Fruit fly (Drosophila melanogaster): Measurements from ENCODE around the gene CG2898.

The CG2898 gene

DNA sequence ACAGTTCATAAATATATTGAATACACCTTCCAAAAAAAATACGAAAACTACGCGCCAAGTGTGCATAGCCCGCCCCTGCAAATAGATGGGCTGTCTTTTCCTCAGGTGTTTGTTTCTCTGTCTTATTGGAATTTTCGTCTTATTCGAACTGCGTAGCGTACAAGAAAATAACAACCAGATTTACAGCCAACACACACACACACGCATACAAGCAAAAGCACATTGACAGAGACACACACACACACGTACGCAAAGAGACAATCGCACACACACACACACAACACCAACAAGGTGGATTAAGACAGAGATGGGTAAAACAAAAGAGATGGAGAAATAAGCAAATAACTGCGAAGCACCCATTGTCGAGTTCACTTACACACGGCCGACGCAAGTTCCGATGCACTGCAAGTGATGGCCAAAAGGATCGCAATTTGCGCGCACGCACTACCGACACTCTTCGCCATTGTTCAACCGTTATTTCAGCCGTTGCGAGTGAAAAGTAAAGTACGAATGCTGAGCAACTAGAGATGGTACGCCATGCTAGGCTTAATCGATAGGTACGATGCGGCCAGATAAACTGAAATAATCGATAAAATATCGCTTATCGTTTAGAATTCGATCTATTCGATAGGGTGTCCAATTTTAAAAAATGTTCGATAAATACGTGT lies 9.3 kb upstream of the CG2898 start:
- TF ChIP-seq pan (optimal IDR thresholded peaks at IDR 0.05), result no peak
- no peak for TF ChIP-seq psq (optimal IDR thresholded peaks at IDR 0.05)
- TF ChIP-seq EcR (GFP tag; optimal IDR thresholded peaks at IDR 0.05), result no peak
- no peak for TF ChIP-seq Dll (optimal IDR thresholded peaks at IDR 0.05)
- TF ChIP-seq CG8478 (optimal IDR thresholded peaks at IDR 0.05), result no peak
- no peak for TF ChIP-seq usp (GFP tag; optimal IDR thresholded peaks at IDR 0.05)

DNA sequence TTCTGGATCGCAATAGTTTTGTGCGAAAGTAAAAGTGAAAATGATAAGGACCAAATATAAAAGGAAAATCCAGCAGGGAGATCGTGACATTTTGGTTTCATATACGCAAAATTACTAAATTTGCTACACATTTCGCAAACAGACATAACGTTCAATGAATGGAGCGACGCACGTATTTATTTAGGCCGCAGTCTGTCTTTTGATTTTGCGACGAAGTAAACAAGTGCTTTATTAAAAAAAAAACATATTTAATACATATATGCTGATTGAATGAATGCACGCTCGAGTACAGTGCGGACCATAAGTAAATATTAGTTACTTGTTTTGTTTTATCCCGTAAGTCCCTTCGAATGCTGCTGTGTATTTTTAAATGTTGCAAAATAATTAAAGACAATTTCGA lies 7.8 kb upstream of the CG2898 start, which contains the start of gene CG32679:
Gene CG32679, minus strand, starts transcription at position 101 of the 400 bp plus-strand sequence.
- TF ChIP-seq psq (optimal IDR thresholded peaks at IDR 0.05) (no peak), usp (GFP tag; optimal IDR thresholded peaks at IDR 0.05) (no peak), CG8478 (optimal IDR thresholded peaks at IDR 0.05) (no peak), EcR (GFP tag; optimal IDR thresholded peaks at IDR 0.05) (no peak), pan (optimal IDR thresholded peaks at IDR 0.05) (no peak), Dll (optimal IDR thresholded peaks at IDR 0.05) (no peak)

- TF ChIP-seq CG8478 (optimal IDR thresholded peaks at IDR 0.05) (no peak), psq (optimal IDR thresholded peaks at IDR 0.05) (no peak), usp (GFP tag; optimal IDR thresholded peaks at IDR 0.05) (no peak), pan (optimal IDR thresholded peaks at IDR 0.05) (no peak), EcR (GFP tag; optimal IDR thresholded peaks at IDR 0.05) (no peak), Dll (optimal IDR thresholded peaks at IDR 0.05) (no peak)
Observed at dm6 chrX:10367801-10368203, 7.4 kb upstream of the CG2898 start, which contains the start of gene CG17841. Gene CG17841, plus strand, starts transcription at chrX:10368052.

DNA sequence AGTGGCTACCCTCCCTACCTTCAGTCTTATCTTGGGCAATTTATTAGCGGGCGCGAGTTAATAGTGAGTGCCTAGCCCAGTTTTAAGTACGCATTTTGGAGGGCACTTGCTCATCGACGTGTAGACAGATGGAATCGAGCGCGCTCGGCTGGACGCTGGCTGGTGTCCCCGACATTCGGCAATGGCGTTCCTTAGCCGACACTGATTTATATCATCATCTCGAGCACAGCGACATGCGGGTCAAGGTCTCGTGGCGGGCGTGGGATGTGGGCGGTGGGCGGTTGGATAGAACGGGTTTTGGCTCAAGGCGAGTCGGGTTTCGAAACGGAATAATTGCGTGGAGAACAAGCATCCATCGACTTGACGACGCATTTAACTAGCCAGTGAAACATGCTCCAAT lies 5.9 kb upstream of the CG2898 start:
- TF ChIP-seq psq (optimal IDR thresholded peaks at IDR 0.05) (no peak), CG8478 (optimal IDR thresholded peaks at IDR 0.05) (no peak), usp (GFP tag; optimal IDR thresholded peaks at IDR 0.05) (no peak), EcR (GFP tag; optimal IDR thresholded peaks at IDR 0.05) (no peak), Dll (optimal IDR thresholded peaks at IDR 0.05) (no peak), pan (optimal IDR thresholded peaks at IDR 0.05) (no peak)

- TF ChIP-seq Dll (optimal IDR thresholded peaks at IDR 0.05) (no peak), pan (optimal IDR thresholded peaks at IDR 0.05) (no peak), psq (optimal IDR thresholded peaks at IDR 0.05) (no peak), CG8478 (optimal IDR thresholded peaks at IDR 0.05) (no peak), usp (GFP tag; optimal IDR thresholded peaks at IDR 0.05) (no peak), EcR (GFP tag; optimal IDR thresholded peaks at IDR 0.05) (no peak)
Observed at dm6 chrX:10369763-10370162, 5.4 kb upstream of the CG2898 start.

dm6 chrX:10370201-10371038 lies 4.8 kb upstream of the CG2898 start:
- TF ChIP-seq pan (optimal IDR thresholded peaks at IDR 0.05) (no peak), usp (GFP tag; optimal IDR thresholded peaks at IDR 0.05) (no peak), psq (optimal IDR thresholded peaks at IDR 0.05) (no peak), CG8478 (optimal IDR thresholded peaks at IDR 0.05) (no peak), Dll (optimal IDR thresholded peaks at IDR 0.05) (no peak), EcR (GFP tag; optimal IDR thresholded peaks at IDR 0.05) (no peak)

DNA sequence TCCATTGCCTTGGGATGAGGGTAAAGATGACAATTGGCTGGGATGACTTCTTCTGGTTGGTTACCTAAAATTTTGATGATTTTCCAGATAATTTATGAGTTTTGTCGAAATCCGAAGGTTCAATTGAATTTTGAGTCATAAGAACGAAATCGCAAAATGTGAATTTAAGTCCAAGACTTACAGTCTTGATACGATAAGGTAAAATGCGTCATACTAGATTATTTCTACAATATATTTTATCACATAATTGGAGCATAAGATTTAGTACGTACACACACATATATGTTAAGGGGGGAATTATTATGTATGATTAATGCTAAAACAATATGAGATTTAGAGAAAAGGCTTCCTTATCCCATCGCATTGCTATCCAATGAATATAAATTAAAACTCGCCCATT lies 6.1 kb downstream of the CG2898 start, which contains the start of gene CG32681:
Gene CG32681, minus strand, starts transcription at position 101 of the 400 bp plus-strand sequence.
- TF ChIP-seq EcR (GFP tag; optimal IDR thresholded peaks at IDR 0.05) (no peak), Dll (optimal IDR thresholded peaks at IDR 0.05) (no peak), usp (GFP tag; optimal IDR thresholded peaks at IDR 0.05) (no peak), CG8478 (optimal IDR thresholded peaks at IDR 0.05) (no peak), pan (optimal IDR thresholded peaks at IDR 0.05) (no peak), psq (optimal IDR thresholded peaks at IDR 0.05) (no peak)

DNA sequence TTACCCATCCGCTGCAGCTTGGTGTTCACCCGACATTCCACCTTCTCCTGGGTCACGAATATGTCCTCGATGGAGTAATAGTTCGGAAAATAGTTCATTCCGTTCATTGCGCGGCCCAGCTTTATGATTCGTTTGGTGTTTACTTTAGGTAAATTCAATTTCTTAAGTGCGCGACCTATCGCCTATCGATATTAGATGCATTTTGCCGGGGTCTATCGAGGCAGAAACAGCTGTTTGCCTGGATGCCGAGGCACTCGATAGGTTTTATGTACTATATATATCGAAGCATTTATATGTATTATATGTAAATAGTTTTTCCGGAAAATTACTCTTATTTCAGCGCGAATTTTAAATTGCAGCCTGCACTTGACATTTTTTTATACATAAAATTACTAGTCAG lies 9.8 kb downstream of the CG2898 start:
- TF ChIP-seq psq (optimal IDR thresholded peaks at IDR 0.05), result no peak
- TF ChIP-seq CG8478 (optimal IDR thresholded peaks at IDR 0.05), result no peak

DNA sequence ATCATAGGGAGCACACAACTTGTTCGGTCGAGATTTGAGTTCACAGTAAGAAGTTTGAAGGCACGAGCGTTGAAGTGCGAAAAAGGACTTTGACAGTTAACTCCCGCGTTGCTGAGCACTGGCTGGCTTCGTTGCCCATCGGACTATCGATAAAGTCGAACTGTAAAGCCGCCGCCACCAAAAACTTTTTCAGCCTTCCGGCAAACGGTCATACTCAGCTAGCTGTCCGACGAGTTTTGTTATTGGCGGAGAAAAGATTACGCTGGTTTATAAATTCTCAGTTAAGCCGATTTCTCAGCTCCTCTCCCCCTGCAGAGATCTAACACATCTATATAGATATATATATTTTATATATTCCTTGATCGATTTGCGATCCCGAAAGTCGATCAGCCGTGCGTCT lies 10.6 kb downstream of the CG2898 start, which contains the start of the genes Psf3 and flw:
Gene Psf3, minus strand, starts transcription at position 105 of the 400 bp plus-strand sequence.
Gene flw, plus strand, starts transcription at position 204 of the 400 bp plus-strand sequence.
- TF ChIP-seq CG8478 (optimal IDR thresholded peaks at IDR 0.05) (no peak), EcR (GFP tag; optimal IDR thresholded peaks at IDR 0.05) (no peak), psq (optimal IDR thresholded peaks at IDR 0.05) (no peak), usp (GFP tag; optimal IDR thresholded peaks at IDR 0.05) (no peak), pan (optimal IDR thresholded peaks at IDR 0.05) (no peak), Dll (optimal IDR thresholded peaks at IDR 0.05) (no peak)

DNA sequence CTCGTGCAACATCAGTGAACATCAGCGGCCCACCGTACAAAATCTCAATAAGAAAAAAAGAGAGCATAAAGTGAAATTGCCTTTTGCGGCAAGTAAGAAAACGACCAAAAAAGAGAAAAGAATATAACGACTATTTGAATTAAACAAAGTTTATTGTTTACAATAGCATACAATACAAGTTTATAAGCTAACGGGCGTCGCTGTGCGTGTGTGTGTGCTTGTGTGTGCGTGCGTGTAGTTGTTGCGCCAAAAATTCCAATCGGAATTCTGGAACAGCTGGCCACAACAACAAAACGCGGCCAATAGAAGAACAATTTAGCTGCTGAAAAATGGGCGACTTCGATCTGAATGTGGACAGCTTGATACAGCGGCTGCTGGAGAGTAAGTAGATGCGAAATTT lies 11.0 kb downstream of the CG2898 start:
- no peak for TF ChIP-seq CG8478 (optimal IDR thresholded peaks at IDR 0.05)
- TF ChIP-seq usp (GFP tag; optimal IDR thresholded peaks at IDR 0.05), result no peak
- no peak for TF ChIP-seq pan (optimal IDR thresholded peaks at IDR 0.05)
- TF ChIP-seq Dll (optimal IDR thresholded peaks at IDR 0.05), result no peak
- TF ChIP-seq psq (optimal IDR thresholded peaks at IDR 0.05), result no peak
- TF ChIP-seq EcR (GFP tag; optimal IDR thresholded peaks at IDR 0.05), result no peak

DNA sequence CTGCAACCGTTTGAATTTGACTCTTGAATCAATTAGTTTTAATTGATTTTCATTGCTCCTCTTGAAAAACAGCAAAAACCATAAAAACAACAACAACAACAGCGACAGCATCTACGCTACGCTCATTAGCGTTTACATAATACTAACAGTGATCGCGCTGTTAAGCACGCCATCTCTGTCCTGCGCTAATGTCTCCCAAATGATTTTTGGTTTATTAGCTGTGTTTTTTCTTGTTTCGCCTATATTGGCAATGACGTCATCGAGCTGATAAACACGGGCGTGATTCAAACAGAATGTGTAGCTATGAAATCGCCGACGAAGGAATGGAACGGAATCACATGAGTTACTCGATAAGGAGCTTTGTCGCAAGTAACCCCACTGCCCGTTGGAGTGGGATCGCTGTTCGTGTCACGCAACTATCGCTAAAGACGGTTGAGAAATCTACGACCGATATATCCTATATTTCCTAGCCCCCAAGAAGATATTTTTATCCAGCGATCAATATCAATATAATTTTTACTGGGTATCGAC lies 11.7 kb downstream of the CG2898 start:
- no peak for TF ChIP-seq pan (optimal IDR thresholded peaks at IDR 0.05)
- TF ChIP-seq Dll (optimal IDR thresholded peaks at IDR 0.05), result no peak
- TF ChIP-seq psq (optimal IDR thresholded peaks at IDR 0.05), result no peak
- no peak for TF ChIP-seq usp (GFP tag; optimal IDR thresholded peaks at IDR 0.05)
- TF ChIP-seq EcR (GFP tag; optimal IDR thresholded peaks at IDR 0.05), result no peak
- no peak for TF ChIP-seq CG8478 (optimal IDR thresholded peaks at IDR 0.05)

DNA sequence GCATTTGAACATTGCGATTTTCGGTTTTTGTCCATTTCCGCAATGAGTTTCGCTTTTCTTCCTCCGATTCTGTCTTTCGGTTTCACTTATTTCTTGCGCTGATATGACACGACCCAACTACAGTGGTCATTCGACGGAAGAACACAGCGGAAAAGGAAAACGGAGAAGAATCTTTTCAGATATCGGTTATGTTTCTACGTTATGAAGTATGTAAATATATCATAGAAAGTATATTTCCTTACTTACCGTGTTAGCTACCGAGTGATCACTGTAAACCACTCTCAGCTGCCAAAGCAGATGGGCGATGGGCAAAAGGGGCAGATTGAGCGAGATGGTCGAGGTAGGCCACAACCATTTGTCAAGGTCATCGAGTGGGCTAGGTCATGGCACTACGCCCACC lies 12.5 kb downstream of the CG2898 start:
- no peak for TF ChIP-seq EcR (GFP tag; optimal IDR thresholded peaks at IDR 0.05)
- no peak for TF ChIP-seq psq (optimal IDR thresholded peaks at IDR 0.05)
